Worm (Caenorhabditis elegans) whole organism, young adult: Measurements from ENCODE around the gene F12E12.6.

Experiments
- T26A5.8 ChIP-seq: sonication (generic microtip); optimal IDR thresholded peaks from 2 replicates; lab custom pipeline; 2016; ENCODE audit warnings: missing genetic modification characterization, missing compliant biosample characterization
- Y67H2A.10 ChIP-seq: fragments of 200-800 bp; sonication (Bioruptor generic); conservative IDR thresholded peaks from 2 replicates; pipeline ENCODE4 v1.3.6; 2022; ENCODE audit warnings: missing genetic modification reagents, missing genetic modification characterization, missing compliant biosample characterization
- ceh-27 ChIP-seq: fragments of 200-800 bp; sonication (Bioruptor generic); optimal IDR thresholded peaks from 2 replicates; lab custom pipeline; 2018; ENCODE audit warnings: mild to moderate bottlenecking, missing genetic modification characterization, moderate library complexity, missing compliant biosample characterization
- ceh-58 ChIP-seq: fragments of 200-800 bp; sonication (Bioruptor generic); IDR thresholded peaks from 2 replicates; pipeline ENCODE4 v1.3.6; 2022; ENCODE audit warnings: missing genetic modification characterization, missing compliant biosample characterization
- dox-1 ChIP-seq: fragments of 200-800 bp; sonication (Bioruptor generic); IDR thresholded peaks from 2 replicates; pipeline ENCODE4 v1.3.6; 2022; ENCODE audit warnings: missing genetic modification reagents, missing genetic modification characterization, missing compliant biosample characterization
- dpl-1 ChIP-seq: fragments of 150-350 bp; optimal IDR thresholded peaks from 2 replicates; lab custom pipeline; 2014; ENCODE audit warnings: missing biosample characterization, missing genetic modification reagents, missing genetic modification characterization
- ets-4 ChIP-seq: fragments of 200-800 bp; sonication (Bioruptor generic); optimal IDR thresholded peaks from 2 replicates; lab custom pipeline; 2018; ENCODE audit warnings: mild to moderate bottlenecking, missing genetic modification characterization, missing compliant biosample characterization
- hrde-1 ChIP-seq: sonication (generic microtip); optimal IDR thresholded peaks from 2 replicates; lab custom pipeline; 2016; ENCODE audit warnings: missing genetic modification characterization, mild to moderate bottlenecking, missing compliant biosample characterization, moderate library complexity, missing genotype, missing genetic modification reagents, borderline replicate concordance
- let-526 ChIP-seq: fragments of 200-800 bp; sonication (Bioruptor generic); IDR thresholded peaks from 2 replicates; pipeline ENCODE4 v1.3.6; 2022; ENCODE audit warnings: missing genetic modification reagents, missing genetic modification characterization, missing compliant biosample characterization
- tbp1 ChIP-seq: fragments of 200-800 bp; sonication (Bioruptor generic); optimal IDR thresholded peaks from 2 replicates; lab custom pipeline; 2018; ENCODE audit warnings: mild to moderate bottlenecking, missing genetic modification characterization, missing compliant biosample characterization
- tbx-9 ChIP-seq: sonication (generic microtip); optimal IDR thresholded peaks from 2 replicates; lab custom pipeline; 2016; ENCODE audit warnings: borderline replicate concordance, missing genetic modification characterization, inconsistent platforms, missing compliant biosample characterization
- tlf-1 ChIP-seq: fragments of 200-800 bp; sonication (Bioruptor generic); optimal IDR thresholded peaks from 2 replicates; lab custom pipeline; 2018; ENCODE audit warnings: mild to moderate bottlenecking, missing genetic modification characterization, missing compliant biosample characterization
- unc-62 ChIP-seq: fragments of 150-350 bp; optimal IDR thresholded peaks from 2 replicates; lab custom pipeline; 2014; ENCODE audit warnings: missing biosample characterization, missing genetic modification reagents, missing genetic modification characterization
- ztf-28 ChIP-seq: fragments of 200-800 bp; sonication (Bioruptor generic); IDR thresholded peaks from 2 replicates; pipeline ENCODE4 v1.3.6; 2022; ENCODE audit warnings: missing genetic modification reagents, missing genetic modification characterization, missing compliant biosample characterization

DNA sequence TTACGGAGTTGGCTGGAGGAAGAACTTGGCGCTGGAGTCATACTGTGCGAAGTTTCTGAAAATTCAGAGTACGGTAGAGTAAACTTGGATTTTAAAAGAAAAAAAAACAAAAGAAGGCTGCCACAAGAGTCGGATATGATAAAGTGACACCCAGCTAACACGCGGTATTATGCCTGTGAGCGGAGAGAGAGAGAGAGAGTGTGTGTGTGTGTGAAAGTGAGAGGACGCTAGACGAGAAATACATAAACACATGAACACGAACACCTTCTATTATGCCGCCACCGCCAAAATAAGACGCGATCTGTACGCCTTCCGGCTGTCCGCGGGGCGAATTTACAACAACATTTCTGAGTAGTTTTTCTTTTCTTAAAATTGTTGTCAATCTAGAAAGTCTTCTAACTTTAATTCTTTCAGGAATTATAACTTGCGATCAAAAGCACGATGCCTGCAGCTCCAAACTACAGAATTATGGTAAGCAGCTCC is at the start of gene F12E12.6:
- peak; percentile 7 for TF ChIP-seq dpl-1 (GFP tag; lab: Kevin White, UChicago)
- no peak for TF ChIP-seq tbp1
- TF ChIP-seq hrde-1 (tag; lab: Kevin White, UChicago) = no peak
- no peak for TF ChIP-seq unc-62 (GFP tag; lab: Kevin White, UChicago)
- no peak for TF ChIP-seq Y67H2A.10 (GFP tag; lab: Robert Waterston, UW)
- no peak for TF ChIP-seq tbx-9
- no peak for TF ChIP-seq let-526 (GFP tag; lab: Robert Waterston, UW)
- TF ChIP-seq tlf-1 (GFP tag; lab: Kevin White, UChicago) = no peak
- TF ChIP-seq ceh-58 = no peak
- TF ChIP-seq ztf-28 (GFP tag; lab: Robert Waterston, UW) = no peak
- no peak for TF ChIP-seq ets-4 (GFP tag; lab: Kevin White, UChicago)
- TF ChIP-seq T26A5.8 (tag; lab: Kevin White, UChicago) = no peak
- TF ChIP-seq ceh-27 = no peak
- TF ChIP-seq dox-1 (GFP tag; lab: Robert Waterston, UW) = no peak
